Worm (Caenorhabditis elegans): Measurements from ENCODE around the gene str-63.

DNA sequence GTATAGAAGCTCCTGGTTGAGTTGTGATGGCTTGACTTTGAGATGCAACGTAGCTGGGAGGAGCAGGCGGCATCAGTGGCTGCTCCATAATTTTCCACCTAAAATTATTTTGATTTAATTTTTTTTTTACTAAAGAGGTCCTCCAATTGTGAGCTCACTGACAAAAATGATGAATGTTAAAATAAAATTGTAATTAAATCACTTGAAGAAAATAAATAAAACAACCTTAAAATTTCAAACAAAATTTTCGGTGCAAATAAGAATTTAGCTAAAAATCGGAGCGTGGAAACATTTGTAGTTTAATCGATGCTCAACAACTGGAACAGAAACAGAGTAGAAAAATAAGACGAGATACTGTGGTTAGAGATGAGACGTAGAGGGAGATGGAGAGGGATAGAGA lies 5.7 kb downstream of the str-63 start, which contains the start of gene scrm-3:
- no peak for TF ChIP-seq pqm-1 (tag; optimal IDR thresholded peaks at IDR 0.05)
- no peak for TF ChIP-seq vab-15 (tag; optimal IDR thresholded peaks at IDR 0.05)
- TF ChIP-seq lin-13 (GFP tag; optimal IDR thresholded peaks at IDR 0.05), result no peak
- TF ChIP-seq elt-2 (tag; optimal IDR thresholded peaks at IDR 0.05), result no peak
- TF ChIP-seq nhr-237 (tag; optimal IDR thresholded peaks at IDR 0.05), result no peak
- TF ChIP-seq pag-3 (tag; optimal IDR thresholded peaks at IDR 0.05; ENCODE audit: borderline replicate concordance, insufficient read depth), result no peak
- no peak for TF ChIP-seq unc-62 (GFP tag; optimal IDR thresholded peaks at IDR 0.05)
- no peak for TF ChIP-seq zag-1 (tag; optimal IDR thresholded peaks at IDR 0.05)
- no peak for TF ChIP-seq Y116A8C.19 (tag; optimal IDR thresholded peaks at IDR 0.05; ENCODE audit: borderline replicate concordance)
- TF ChIP-seq rnt-1 (tag; optimal IDR thresholded peaks at IDR 0.05), result no peak
- TF ChIP-seq xbp-1 (tag; optimal IDR thresholded peaks at IDR 0.05), result no peak
- TF ChIP-seq sox-4 (tag; optimal IDR thresholded peaks at IDR 0.05), result no peak
